Fruit fly (Drosophila melanogaster): ENCODE measurements around the gene kmr.
A peak's percentile ranks its signal among the peaks of the same experiment; 100 is the strongest.

The kmr gene

dm6 chr3R:13802057-13802817 is 87.2 kb downstream of the kmr start (continued):
- TF ChIP-seq Abd-B (GFP tag; optimal IDR thresholded peaks at IDR 0.05): no peak
- TF ChIP-seq CG13894 (tag; optimal IDR thresholded peaks at IDR 0.05): peak; percentile 92
- peak; percentile 37 for TF ChIP-seq HLHmδ (GFP tag; optimal IDR thresholded peaks at IDR 0.05)
- TF ChIP-seq dpn (GFP tag; optimal IDR thresholded peaks at IDR 0.05): no peak
- TF ChIP-seq sqz (GFP tag; optimal IDR thresholded peaks at IDR 0.05): no peak
- no peak for TF ChIP-seq eyg (GFP tag; optimal IDR thresholded peaks at IDR 0.05)
- no peak for TF ChIP-seq Med (GFP tag)
- no peak for TF ChIP-seq jing (GFP tag; optimal IDR thresholded peaks at IDR 0.05)
- TF ChIP-seq CG4360 (GFP tag; IDR thresholded peaks at IDR 0.05): no peak
- peak; percentile 41 for TF ChIP-seq CG11504 (tag; optimal IDR thresholded peaks at IDR 0.05)
- TF ChIP-seq amos (GFP tag; IDR thresholded peaks at IDR 0.05; ENCODE audit: partially characterized antibody): no peak
- no peak for TF ChIP-seq fd3F (GFP tag; optimal IDR thresholded peaks at IDR 0.05)
- TF ChIP-seq sima (GFP tag; optimal IDR thresholded peaks at IDR 0.05): no peak
- TF ChIP-seq H15 (GFP tag; IDR thresholded peaks at IDR 0.05): no peak
- no peak for TF ChIP-seq al (GFP tag; IDR thresholded peaks at IDR 0.05)
- no peak for TF ChIP-seq CG10462 (GFP tag; optimal IDR thresholded peaks at IDR 0.05)
- TF ChIP-seq ap (GFP tag; IDR thresholded peaks at IDR 0.05): no peak
- no peak for TF ChIP-seq CG10274 (GFP tag; optimal IDR thresholded peaks at IDR 0.05)
- TF ChIP-seq CG12236 (GFP tag; optimal IDR thresholded peaks at IDR 0.05): no peak
- TF ChIP-seq lov (optimal IDR thresholded peaks at IDR 0.05): no peak
- TF ChIP-seq lov (GFP tag; IDR thresholded peaks at IDR 0.05): no peak
- 0 out of 3 replicates have a peak, but pooled peaks have one; percentile 6 for TF ChIP-seq z (GFP tag; IDR thresholded peaks at IDR 0.05)
- TF ChIP-seq Ravus (GFP tag; IDR thresholded peaks at IDR 0.05): no peak
- no peak for TF ChIP-seq CG30403 (GFP tag; optimal IDR thresholded peaks at IDR 0.05)
- no peak for TF ChIP-seq Oli (tag; optimal IDR thresholded peaks at IDR 0.05)
- TF ChIP-seq zen2 (GFP tag; IDR thresholded peaks at IDR 0.05; ENCODE audit: partially characterized antibody): no peak
- TF ChIP-seq CG14710 (tag; optimal IDR thresholded peaks at IDR 0.05): no peak
- no peak for TF ChIP-seq fd102C (GFP tag; optimal IDR thresholded peaks at IDR 0.05)
- TF ChIP-seq crp (GFP tag; optimal IDR thresholded peaks at IDR 0.05): no peak
- no peak for TF ChIP-seq CG15479 (GFP tag; optimal IDR thresholded peaks at IDR 0.05)
- no peak for TF ChIP-seq seq (GFP tag; IDR thresholded peaks at IDR 0.05)
- no peak for TF ChIP-seq tx (GFP tag; optimal IDR thresholded peaks at IDR 0.05)
- TF ChIP-seq croc (GFP tag; conservative IDR thresholded peaks at IDR 0.05): no peak
- no peak for TF ChIP-seq Drgx (GFP tag; IDR thresholded peaks at IDR 0.05)
- TF ChIP-seq CG14050 (GFP tag; IDR thresholded peaks at IDR 0.05): no peak
- no peak for TF ChIP-seq kay (GFP tag; optimal IDR thresholded peaks at IDR 0.05)
- 0 out of 2 replicates have a peak, but pooled peaks have one; percentile 21 for TF ChIP-seq Scr (GFP tag; IDR thresholded peaks at IDR 0.05; ENCODE audit: partially characterized antibody)
- peak; percentile 15 for TF ChIP-seq Meics (GFP tag; optimal IDR thresholded peaks at IDR 0.05)
- TF ChIP-seq Ets97D (GFP tag; optimal IDR thresholded peaks at IDR 0.05): peak; percentile 70
- no peak for TF ChIP-seq CG32767 (GFP tag; IDR thresholded peaks at IDR 0.05)
- peak; percentile 28 for TF ChIP-seq Hmr (GFP tag; optimal IDR thresholded peaks at IDR 0.05)
- no peak for TF ChIP-seq tgo (GFP tag; IDR thresholded peaks at IDR 0.05)
- no peak for TF ChIP-seq CG15514 (GFP tag; optimal IDR thresholded peaks at IDR 0.05)
- TF ChIP-seq CG7987 (GFP tag; optimal IDR thresholded peaks at IDR 0.05): no peak
- TF ChIP-seq Opbp (GFP tag; IDR thresholded peaks at IDR 0.05; ENCODE audit: partially characterized antibody): peak; percentile 43; the same call in 2 of the 3 replicates
- no peak for TF ChIP-seq CG32772 (GFP tag; IDR thresholded peaks at IDR 0.05)
- TF ChIP-seq crc (GFP tag; optimal IDR thresholded peaks at IDR 0.05): no peak
- TF ChIP-seq D (optimal IDR thresholded peaks at IDR 0.05): no peak
- no peak for TF ChIP-seq D (GFP tag; optimal IDR thresholded peaks at IDR 0.05)
